Worm (Caenorhabditis elegans) whole organism, late embryonic: ENCODE results near the gene C55A1.6.

Experiments
- C38D4.7 ChIP-seq: fragments of 200-800 bp; sonication (Bioruptor generic); optimal IDR thresholded peaks from 2 replicates; lab custom pipeline; 2018; ENCODE audit warnings: mild to moderate bottlenecking, missing genetic modification characterization, moderate library complexity, missing compliant biosample characterization
- T23F11.4 ChIP-seq: fragments of 200-800 bp; sonication (Bioruptor generic); optimal IDR thresholded peaks from 2 replicates; lab custom pipeline; 2018; ENCODE audit warnings: mild to moderate bottlenecking, missing genetic modification characterization, missing compliant biosample characterization
- ahr-1 ChIP-seq: sonication (generic microtip); optimal IDR thresholded peaks from 2 replicates; lab custom pipeline; 2016; ENCODE audit warnings: missing genetic modification characterization, missing compliant biosample characterization
- ama-1 ChIP-seq: fragments of 150-350 bp; optimal IDR thresholded peaks from 2 replicates; lab custom pipeline; 2014
- ceh-14 ChIP-seq: sonication (generic microtip); optimal IDR thresholded peaks from 2 replicates; lab custom pipeline; 2016; ENCODE audit warnings: missing genotype, missing genetic modification characterization, missing compliant biosample characterization
- ceh-19 ChIP-seq: fragments of 200-800 bp; sonication (Bioruptor generic); optimal IDR thresholded peaks from 2 replicates; lab custom pipeline; 2018; ENCODE audit warnings: mild to moderate bottlenecking, missing genetic modification characterization, missing compliant biosample characterization
- ceh-22 ChIP-seq: sonication (generic microtip); optimal IDR thresholded peaks from 2 replicates; lab custom pipeline; 2017; ENCODE audit warnings: missing biosample characterization, missing genetic modification characterization
- ceh-30 ChIP-seq: fragments of 150-350 bp; optimal IDR thresholded peaks from 2 replicates; lab custom pipeline; 2014; ENCODE audit warnings: missing biosample characterization, missing genetic modification characterization
- ceh-34 ChIP-seq: sonication (generic microtip); optimal IDR thresholded peaks from 2 replicates; lab custom pipeline; 2016; ENCODE audit warnings: mild to moderate bottlenecking, missing genetic modification characterization, missing compliant biosample characterization
- ceh-6 ChIP-seq: fragments of 200-800 bp; sonication (Bioruptor generic); optimal IDR thresholded peaks from 2 replicates; lab custom pipeline; 2018; ENCODE audit warnings: mild to moderate bottlenecking, missing genetic modification characterization, missing compliant biosample characterization
- ceh-9 ChIP-seq: sonication (generic microtip); optimal IDR thresholded peaks from 2 replicates; lab custom pipeline; 2016; ENCODE audit warnings: mild to moderate bottlenecking, missing genetic modification characterization, inconsistent platforms, missing compliant biosample characterization
- dve-1 ChIP-seq: sonication (generic microtip); optimal IDR thresholded peaks from 2 replicates; lab custom pipeline; 2017; ENCODE audit warnings: antibody characterized with exemption, mild to moderate bottlenecking, missing genetic modification characterization, missing compliant biosample characterization
- elt-2 ChIP-seq: sonication (generic microtip); optimal IDR thresholded peaks from 2 replicates; lab custom pipeline; 2016; ENCODE audit warnings: missing genetic modification reagents, missing genetic modification characterization, missing compliant biosample characterization
- elt-4 ChIP-seq: sonication (generic microtip); optimal IDR thresholded peaks from 2 replicates; lab custom pipeline; 2016; ENCODE audit warnings: missing genetic modification characterization, missing compliant biosample characterization
- fkh-10 ChIP-seq: fragments of 150-350 bp; optimal IDR thresholded peaks from 2 replicates; lab custom pipeline; 2014; ENCODE audit warnings: missing biosample characterization, missing genetic modification reagents, missing genetic modification characterization
- fkh-6 ChIP-seq: sonication (generic microtip); optimal IDR thresholded peaks from 2 replicates; lab custom pipeline; 2016; ENCODE audit warnings: missing genetic modification characterization, missing compliant biosample characterization
- gmeb-2 ChIP-seq: sonication (generic microtip); optimal IDR thresholded peaks from 2 replicates; lab custom pipeline; 2016; ENCODE audit warnings: missing genetic modification characterization, inconsistent platforms, missing compliant biosample characterization
- lim-6 ChIP-seq: sonication (generic microtip); optimal IDR thresholded peaks from 2 replicates; lab custom pipeline; 2016; ENCODE audit warnings: missing genetic modification characterization, missing compliant biosample characterization
- lin-11 ChIP-seq: fragments of 200-800 bp; sonication (Bioruptor generic); optimal IDR thresholded peaks from 2 replicates; lab custom pipeline; 2018; ENCODE audit warnings: mild to moderate bottlenecking, missing genetic modification characterization, missing compliant biosample characterization
- madf-2 ChIP-seq: sonication (generic microtip); optimal IDR thresholded peaks from 2 replicates; lab custom pipeline; 2017; ENCODE audit warnings: missing genetic modification characterization, missing compliant biosample characterization
- mec-3 ChIP-seq: sonication (generic microtip); optimal IDR thresholded peaks from 2 replicates; lab custom pipeline; 2016; ENCODE audit warnings: borderline replicate concordance, missing genetic modification characterization, missing compliant biosample characterization
- nhr-11 ChIP-seq: fragments of 150-350 bp; optimal IDR thresholded peaks from 2 replicates; lab custom pipeline; 2014; ENCODE audit warnings: missing biosample characterization, missing genetic modification characterization
- npax-4 ChIP-seq: sonication (generic microtip); optimal IDR thresholded peaks from 2 replicates; lab custom pipeline; 2016; ENCODE audit warnings: missing genetic modification characterization, missing compliant biosample characterization
- odd-2 ChIP-seq: sonication (generic microtip); optimal IDR thresholded peaks from 2 replicates; lab custom pipeline; 2017; ENCODE audit warnings: antibody characterized with exemption, mild to moderate bottlenecking, missing genetic modification characterization, missing compliant biosample characterization
- pag-3 ChIP-seq: sonication (generic microtip); optimal IDR thresholded peaks from 2 replicates; lab custom pipeline; 2016; ENCODE audit warnings: missing compliant biosample characterization, missing genetic modification characterization, borderline replicate concordance
- pat-9 ChIP-seq: fragments of 200-800 bp; sonication (Bioruptor generic); optimal IDR thresholded peaks from 2 replicates; lab custom pipeline; 2018; ENCODE audit warnings: mild to moderate bottlenecking, missing genetic modification characterization, moderate library complexity, missing compliant biosample characterization
- pax-1 ChIP-seq: fragments of 150-350 bp; optimal IDR thresholded peaks from 2 replicates; lab custom pipeline; 2014; ENCODE audit warnings: missing biosample characterization, missing genetic modification characterization
- pha-2 ChIP-seq: sonication (generic microtip); optimal IDR thresholded peaks from 2 replicates; lab custom pipeline; 2017; ENCODE audit warnings: mild to moderate bottlenecking, missing genetic modification characterization, missing compliant biosample characterization
- pha-4 ChIP-seq: fragments of 150-350 bp; optimal IDR thresholded peaks from 2 replicates; lab custom pipeline; 2018; ENCODE audit warnings: missing biosample characterization, missing genetic modification reagents, missing genetic modification characterization
- pqm-1 ChIP-seq: sonication (generic microtip); optimal IDR thresholded peaks from 2 replicates; lab custom pipeline; 2016; ENCODE audit warnings: missing genetic modification characterization, missing compliant biosample characterization
- ref-2 ChIP-seq: sonication (generic microtip); optimal IDR thresholded peaks from 2 replicates; lab custom pipeline; 2016; ENCODE audit warnings: missing genetic modification characterization, missing compliant biosample characterization
- sdc-2 ChIP-seq: sonication (generic microtip); optimal IDR thresholded peaks from 2 replicates; lab custom pipeline; 2016; ENCODE audit warnings: missing genotype, missing genetic modification characterization, missing compliant biosample characterization
- syd-9 ChIP-seq: sonication (generic microtip); optimal IDR thresholded peaks from 2 replicates; lab custom pipeline; 2016; ENCODE audit warnings: mild to moderate bottlenecking, missing genetic modification characterization, moderate library complexity, missing compliant biosample characterization
- tbx-2 ChIP-seq: sonication (generic microtip); optimal IDR thresholded peaks from 2 replicates; lab custom pipeline; 2016; ENCODE audit warnings: missing genetic modification characterization, missing compliant biosample characterization
- tbx-7 ChIP-seq: sonication (generic microtip); optimal IDR thresholded peaks from 2 replicates; lab custom pipeline; 2016; ENCODE audit warnings: missing genotype, missing genetic modification characterization, missing compliant biosample characterization
- unc-42 ChIP-seq: sonication (generic microtip); optimal IDR thresholded peaks from 2 replicates; lab custom pipeline; 2016; ENCODE audit warnings: missing genotype, missing genetic modification characterization, missing compliant biosample characterization
- unc-55 ChIP-seq: sonication (generic microtip); optimal IDR thresholded peaks from 2 replicates; lab custom pipeline; 2017; ENCODE audit warnings: missing biosample characterization, missing genetic modification reagents, missing genetic modification characterization

The C55A1.6 gene

DNA sequence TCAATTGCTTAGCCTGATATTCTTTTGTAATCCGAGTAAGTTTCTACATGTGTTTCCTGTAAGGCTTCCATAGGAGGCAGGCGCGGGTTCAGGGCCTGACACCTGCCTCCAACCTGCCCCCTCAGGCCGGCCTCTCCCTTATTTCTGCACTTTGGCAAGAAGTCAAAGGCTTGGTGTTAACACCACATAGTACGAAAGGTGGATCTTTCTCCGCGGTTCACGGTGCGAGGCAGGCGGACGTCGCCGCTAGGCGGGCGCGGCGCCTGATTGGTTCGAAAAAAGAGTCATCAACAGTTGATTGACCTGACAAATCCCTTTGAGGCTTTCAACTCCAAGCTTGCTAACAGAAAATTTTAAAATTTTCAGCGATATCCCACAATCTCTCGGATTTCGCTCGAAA is 27.1 kb downstream of the C55A1.6 start:
- no peak for TF ChIP-seq ceh-9

- TF ChIP-seq ceh-14, result no peak
- no peak for TF ChIP-seq unc-42 (tag; lab: Kevin White, UChicago)
- no peak for TF ChIP-seq ceh-22 (tag; lab: Kevin White, UChicago)
- TF ChIP-seq ref-2 (tag; lab: Kevin White, UChicago), result no peak
- TF ChIP-seq ceh-6 (GFP tag; lab: Kevin White, UChicago), result no peak
- no peak for TF ChIP-seq pha-4
- no peak for TF ChIP-seq tbx-7 (tag; lab: Kevin White, UChicago)
Measured at ce11 chrV:15677222-15677621, 29.4 kb downstream of the C55A1.6 start, which contains the start of gene nhr-52. nhr-52 (plus strand) TSS chrV:15677522.

- TF ChIP-seq gmeb-2 (tag; lab: Kevin White, UChicago) (no peak), pax-1 (tag; lab: Kevin White, UChicago) (no peak), dve-1 (tag; lab: Kevin White, UChicago) (no peak), ceh-30 (tag; lab: Kevin White, UChicago) (no peak), ceh-19 (GFP tag; lab: Kevin White, UChicago) (no peak), lim-6 (tag; lab: Kevin White, UChicago) (no peak), ahr-1 (no peak), pha-4 (no peak), elt-2 (tag; lab: Kevin White, UChicago) (no peak), pat-9 (no peak), pha-2 (tag; lab: Kevin White, UChicago) (no peak), syd-9 (tag; lab: Kevin White, UChicago) (no peak), unc-55 (GFP tag; lab: Kevin White, UChicago) (no peak), odd-2 (tag; lab: Kevin White, UChicago) (no peak)
Measured at ce11 chrV:15685599-15685998, 37.8 kb downstream of the C55A1.6 start, which contains the start of gene nhr-196. nhr-196 (plus strand) TSS chrV:15685716.

- TF ChIP-seq npax-4 (no peak), fkh-6 (tag; lab: Kevin White, UChicago) (no peak), elt-4 (no peak), pat-9 (no peak), ref-2 (tag; lab: Kevin White, UChicago) (no peak), T23F11.4 (GFP tag; lab: Kevin White, UChicago) (no peak), ceh-14 (no peak)
- TF ChIP-seq, all 69 proteins: peak for 0
Measured at ce11 chrV:15687660-15688059, 39.8 kb downstream of the C55A1.6 start, which contains the start of gene nhr-197. nhr-197 (plus strand) TSS chrV:15687960.

DNA sequence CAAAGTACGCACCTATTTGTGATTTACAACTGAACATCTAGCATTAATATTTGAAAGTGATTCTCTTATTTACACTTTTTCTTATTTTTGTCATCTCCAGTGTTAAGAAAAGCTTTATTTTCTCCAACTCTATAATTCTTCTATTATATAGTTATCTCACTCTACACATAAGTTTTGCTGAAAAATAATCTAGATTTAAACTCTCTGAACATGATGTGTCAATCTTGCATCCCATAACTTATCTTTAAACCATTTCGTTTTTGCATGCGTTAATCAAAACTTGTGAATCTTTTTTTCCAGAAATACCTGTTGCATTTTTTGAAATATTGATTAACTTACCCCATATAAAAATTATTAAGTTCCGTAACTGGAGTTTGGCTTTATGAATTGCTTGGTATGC is 42.1 kb downstream of the C55A1.6 start, which contains the start of gene nhr-268:
TSS of gene nhr-268 (plus strand) at position 301 of the 400 bp plus-strand sequence.
- TF ChIP-seq nhr-11 (no peak), madf-2 (tag; lab: Kevin White, UChicago) (no peak)
- TF ChIP-seq, all 69 proteins: peak for 0

DNA sequence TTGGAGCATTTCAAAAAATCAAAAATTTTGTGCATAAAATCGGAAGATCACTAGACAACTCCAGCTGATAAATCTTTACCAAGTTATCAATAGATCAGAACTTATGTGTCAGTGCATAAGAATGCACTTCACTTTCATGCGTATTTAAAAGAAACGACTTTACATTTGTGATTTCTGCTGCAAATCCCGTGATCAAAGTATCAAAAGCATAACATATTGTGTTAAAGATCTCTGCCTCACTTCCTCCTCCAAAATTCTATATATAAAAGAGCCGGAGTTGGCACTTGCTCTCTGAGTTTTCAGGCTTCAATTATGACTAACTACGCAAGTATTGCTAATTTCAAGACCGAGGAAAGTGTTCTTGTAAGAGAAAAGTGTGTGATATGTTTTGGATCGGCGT is 45.8 kb downstream of the C55A1.6 start, which contains the start of gene nhr-198:
TSS of gene nhr-198 (plus strand) at position 313 of the 400 bp plus-strand sequence.
- TF ChIP-seq tbx-7 (tag; lab: Kevin White, UChicago), result no peak
- no peak for TF ChIP-seq mec-3
- TF ChIP-seq tbx-2 (tag; lab: Kevin White, UChicago), result no peak
- TF ChIP-seq C38D4.7 (GFP tag; lab: Kevin White, UChicago), result no peak
- no peak for TF ChIP-seq pag-3 (tag; lab: Kevin White, UChicago)
- TF ChIP-seq lin-11 (tag; lab: Kevin White, UChicago), result no peak
- no peak for TF ChIP-seq pha-2 (tag; lab: Kevin White, UChicago)
- TF ChIP-seq ama-1 (lab: Kevin White, UChicago), result no peak
- TF ChIP-seq fkh-10 (GFP tag; lab: Kevin White, UChicago), result no peak
- no peak for TF ChIP-seq sdc-2 (tag; lab: Kevin White, UChicago)
- no peak for TF ChIP-seq ceh-34 (tag; lab: Kevin White, UChicago)
- no peak for TF ChIP-seq pqm-1
- TF ChIP-seq elt-4, result no peak
- TF ChIP-seq pax-1 (tag; lab: Kevin White, UChicago), result no peak
- no peak for TF ChIP-seq dve-1 (tag; lab: Kevin White, UChicago)
